Worm (Caenorhabditis elegans): ENCODE data around the gene F31F6.3.

The F31F6.3 gene

ce11 chrX:14872817-14873469, at the start of gene F31F6.3:
Gene F31F6.3 (minus strand): TSS chrX:14872867.
- no peak for TF ChIP-seq tbx-11 (GFP tag; IDR thresholded peaks at IDR 0.05)
- no peak for TF ChIP-seq F13C5.2 (tag; optimal IDR thresholded peaks at IDR 0.05)
- TF ChIP-seq aly-1 (tag; optimal IDR thresholded peaks at IDR 0.05) = no peak
- TF ChIP-seq ceh-13 (GFP tag; optimal IDR thresholded peaks at IDR 0.05) = no peak
- no peak for TF ChIP-seq scrt-1 (GFP tag; IDR thresholded peaks at IDR 0.05)
- no peak for TF ChIP-seq hmbx-1 (tag; optimal IDR thresholded peaks at IDR 0.05)
- no peak for TF ChIP-seq flt-1 (GFP tag; IDR thresholded peaks at IDR 0.05)
- TF ChIP-seq tbx-37 (GFP tag; conservative IDR thresholded peaks at IDR 0.05) = no peak
- TF ChIP-seq hnd-1 (tag; optimal IDR thresholded peaks at IDR 0.05) = no peak
- TF ChIP-seq sea-1 (GFP tag; conservative IDR thresholded peaks at IDR 0.05) = no peak
- no peak for TF ChIP-seq hmg-4 (GFP tag; optimal IDR thresholded peaks at IDR 0.05)
- TF ChIP-seq B0310.2 (tag; optimal IDR thresholded peaks at IDR 0.05) = no peak
- no peak for TF ChIP-seq ceh-36 (tag; optimal IDR thresholded peaks at IDR 0.05)

ce11 chrX:14920880-14921279, 48.2 kb upstream of the F31F6.3 start:
- no peak for TF ChIP-seq scrt-1 (GFP tag; IDR thresholded peaks at IDR 0.05)
- TF ChIP-seq ceh-13 (GFP tag; optimal IDR thresholded peaks at IDR 0.05) = no peak
- TF ChIP-seq F13C5.2 (tag; optimal IDR thresholded peaks at IDR 0.05) = no peak
- no peak for TF ChIP-seq tra-4 (tag; optimal IDR thresholded peaks at IDR 0.05)
- TF ChIP-seq hnd-1 (tag; optimal IDR thresholded peaks at IDR 0.05) = no peak
- no peak for TF ChIP-seq ets-7 (tag; optimal IDR thresholded peaks at IDR 0.05)
- TF ChIP-seq B0310.2 (tag; optimal IDR thresholded peaks at IDR 0.05) = no peak
- no peak for TF ChIP-seq pes-1 (GFP tag; IDR thresholded peaks at IDR 0.05)
- TF ChIP-seq hmg-4 (GFP tag; optimal IDR thresholded peaks at IDR 0.05) = no peak
- TF ChIP-seq hmbx-1 (tag; optimal IDR thresholded peaks at IDR 0.05) = no peak
- no peak for TF ChIP-seq tbx-37 (GFP tag; conservative IDR thresholded peaks at IDR 0.05)
- no peak for TF ChIP-seq aly-1 (tag; optimal IDR thresholded peaks at IDR 0.05)
- TF ChIP-seq flt-1 (GFP tag; IDR thresholded peaks at IDR 0.05) = no peak
- TF ChIP-seq ama-1 (optimal IDR thresholded peaks at IDR 0.05) = no peak
- TF ChIP-seq ceh-36 (tag; optimal IDR thresholded peaks at IDR 0.05) = no peak

- TF ChIP-seq F13C5.2 (tag; optimal IDR thresholded peaks at IDR 0.05) (no peak), hmg-4 (GFP tag; optimal IDR thresholded peaks at IDR 0.05) (no peak), pes-1 (GFP tag; IDR thresholded peaks at IDR 0.05) (no peak), hnd-1 (tag; optimal IDR thresholded peaks at IDR 0.05) (no peak), ets-7 (tag; optimal IDR thresholded peaks at IDR 0.05) (no peak), sea-1 (GFP tag; conservative IDR thresholded peaks at IDR 0.05) (no peak), tbx-37 (GFP tag; conservative IDR thresholded peaks at IDR 0.05) (no peak), flt-1 (GFP tag; IDR thresholded peaks at IDR 0.05) (no peak), hmbx-1 (tag; optimal IDR thresholded peaks at IDR 0.05) (no peak), tra-4 (tag; optimal IDR thresholded peaks at IDR 0.05) (no peak), ceh-13 (GFP tag; optimal IDR thresholded peaks at IDR 0.05) (no peak), ama-1 (optimal IDR thresholded peaks at IDR 0.05) (no peak), tbx-11 (GFP tag; IDR thresholded peaks at IDR 0.05) (no peak), aly-1 (tag; optimal IDR thresholded peaks at IDR 0.05) (no peak), ceh-36 (tag; optimal IDR thresholded peaks at IDR 0.05) (no peak), scrt-1 (GFP tag; IDR thresholded peaks at IDR 0.05) (no peak), B0310.2 (tag; optimal IDR thresholded peaks at IDR 0.05) (no peak)
Measured at ce11 chrX:14918538-14918937, 45.9 kb upstream of the F31F6.3 start, which contains the start of gene npr-40. Gene npr-40 (plus strand): TSS chrX:14918838.

- TF ChIP-seq hnd-1 (tag; optimal IDR thresholded peaks at IDR 0.05) = no peak
- TF ChIP-seq flt-1 (GFP tag; IDR thresholded peaks at IDR 0.05) = no peak
- TF ChIP-seq F13C5.2 (tag; optimal IDR thresholded peaks at IDR 0.05) = no peak
- TF ChIP-seq ceh-13 (GFP tag; optimal IDR thresholded peaks at IDR 0.05) = no peak
- TF ChIP-seq ceh-36 (tag; optimal IDR thresholded peaks at IDR 0.05) = no peak
- TF ChIP-seq hmg-4 (GFP tag; optimal IDR thresholded peaks at IDR 0.05) = no peak
- TF ChIP-seq tra-4 (tag; optimal IDR thresholded peaks at IDR 0.05) = no peak
- no peak for TF ChIP-seq tbx-37 (GFP tag; conservative IDR thresholded peaks at IDR 0.05)
- TF ChIP-seq tbx-11 (GFP tag; IDR thresholded peaks at IDR 0.05) = no peak
- TF ChIP-seq hmbx-1 (tag; optimal IDR thresholded peaks at IDR 0.05) = no peak
- TF ChIP-seq pes-1 (GFP tag; IDR thresholded peaks at IDR 0.05) = no peak
- no peak for TF ChIP-seq ama-1 (optimal IDR thresholded peaks at IDR 0.05)
- no peak for TF ChIP-seq aly-1 (tag; optimal IDR thresholded peaks at IDR 0.05)
- TF ChIP-seq ets-7 (tag; optimal IDR thresholded peaks at IDR 0.05) = no peak
Measured at ce11 chrX:14916767-14917166, 44.1 kb upstream of the F31F6.3 start.

ce11 chrX:14910689-14911088, 38.0 kb upstream of the F31F6.3 start:
- TF ChIP-seq hmg-4 (GFP tag; optimal IDR thresholded peaks at IDR 0.05) (no peak), ama-1 (optimal IDR thresholded peaks at IDR 0.05) (no peak), ceh-13 (GFP tag; optimal IDR thresholded peaks at IDR 0.05) (no peak), tra-4 (tag; optimal IDR thresholded peaks at IDR 0.05) (no peak), B0310.2 (tag; optimal IDR thresholded peaks at IDR 0.05) (no peak), scrt-1 (GFP tag; IDR thresholded peaks at IDR 0.05) (no peak), F13C5.2 (tag; optimal IDR thresholded peaks at IDR 0.05) (no peak)

- TF ChIP-seq tbx-37 (GFP tag; conservative IDR thresholded peaks at IDR 0.05) (no peak), tbx-11 (GFP tag; IDR thresholded peaks at IDR 0.05) (no peak), ceh-36 (tag; optimal IDR thresholded peaks at IDR 0.05) (no peak), tra-4 (tag; optimal IDR thresholded peaks at IDR 0.05) (no peak)
Measured at ce11 chrX:14907257-14907801, 34.7 kb upstream of the F31F6.3 start.

ce11 chrX:14905161-14905560, 32.5 kb upstream of the F31F6.3 start, which contains the start of gene hex-5:
Gene hex-5 (minus strand): TSS chrX:14905261.
- no peak for TF ChIP-seq ama-1 (optimal IDR thresholded peaks at IDR 0.05)
- TF ChIP-seq tra-4 (tag; optimal IDR thresholded peaks at IDR 0.05) = no peak
- TF ChIP-seq hmg-4 (GFP tag; optimal IDR thresholded peaks at IDR 0.05) = no peak
- no peak for TF ChIP-seq ets-7 (tag; optimal IDR thresholded peaks at IDR 0.05)
- TF ChIP-seq ceh-13 (GFP tag; optimal IDR thresholded peaks at IDR 0.05) = no peak
- no peak for TF ChIP-seq F13C5.2 (tag; optimal IDR thresholded peaks at IDR 0.05)

Data from whole organism, early embryonic.